Worm (Caenorhabditis elegans) whole organism, midembryonic: ENCODE results near the gene C44H9.6.

Source experiments
- T22C8.4 ChIP-seq: fragments of 200-800 bp; sonication (Bioruptor generic); IDR thresholded peaks from 2 replicates; pipeline ENCODE4 v1.3.6; 2022; ENCODE audit warnings: missing genetic modification characterization, missing compliant biosample characterization
- flt-1 ChIP-seq: fragments of 200-800 bp; sonication (Bioruptor generic); IDR thresholded peaks from 2 replicates; pipeline ENCODE4 v1.3.6; 2022; ENCODE audit warnings: missing genetic modification characterization, missing compliant biosample characterization
- klf-2 ChIP-seq: fragments of 200-800 bp; sonication (Bioruptor generic); conservative IDR thresholded peaks from 2 replicates; pipeline ENCODE4 v1.3.6; 2022; ENCODE audit warnings: missing genetic modification reagents, missing genetic modification characterization, missing compliant biosample characterization
- ref-1 ChIP-seq: fragments of 200-800 bp; sonication (Bioruptor generic); conservative IDR thresholded peaks from 2 replicates; pipeline ENCODE4 v1.3.6; 2022; ENCODE audit warnings: missing genetic modification reagents, missing genetic modification characterization, missing compliant biosample characterization
- tab-1 ChIP-seq: fragments of 200-800 bp; sonication (Bioruptor generic); IDR thresholded peaks from 2 replicates; pipeline ENCODE4 v1.3.6; 2022; ENCODE audit warnings: missing genetic modification characterization, missing compliant biosample characterization
- ztf-23 ChIP-seq: fragments of 200-800 bp; sonication (Bioruptor generic); IDR thresholded peaks from 2 replicates; pipeline ENCODE4 v1.3.6; 2022; ENCODE audit warnings: missing genetic modification reagents, missing genetic modification characterization, missing compliant biosample characterization
- ztf-29 ChIP-seq: fragments of 200-800 bp; sonication (Bioruptor generic); IDR thresholded peaks from 2 replicates; pipeline ENCODE4 v1.3.6; 2022; ENCODE audit warnings: missing genetic modification reagents, missing genetic modification characterization, missing compliant biosample characterization

The C44H9.6 gene

ce11 chrV:12795196-12795595 is 50.0 kb downstream of the C44H9.6 start, which contains the start of gene ugt-4:
ugt-4 (minus strand) TSS chrV:12795336.
- TF ChIP-seq ztf-29 (no peak), flt-1 (GFP tag; lab: Robert Waterston, UW) (no peak), tab-1 (GFP tag; lab: Robert Waterston, UW) (no peak), T22C8.4 (GFP tag; lab: Robert Waterston, UW) (no peak)

- no peak for TF ChIP-seq flt-1 (GFP tag; lab: Robert Waterston, UW)
- no peak for TF ChIP-seq tab-1 (GFP tag; lab: Robert Waterston, UW)
- no peak for TF ChIP-seq ztf-23 (GFP tag; lab: Robert Waterston, UW)
- TF ChIP-seq T22C8.4 (GFP tag; lab: Robert Waterston, UW): no peak
- no peak for TF ChIP-seq klf-2
- TF ChIP-seq ref-1 (GFP tag; lab: Robert Waterston, UW): no peak
Measured at ce11 chrV:12792752-12793151, 52.4 kb downstream of the C44H9.6 start, which contains the start of gene ugt-5. ugt-5 (minus strand) TSS chrV:12792965.
